Worm (Caenorhabditis elegans): ENCODE measurements around the gene ndub-5.

- TF ChIP-seq flt-1 (GFP tag; IDR thresholded peaks at IDR 0.05): no peak
- no peak for TF ChIP-seq ztf-29 (GFP tag; IDR thresholded peaks at IDR 0.05)
- no peak for TF ChIP-seq tab-1 (GFP tag; IDR thresholded peaks at IDR 0.05)
Measured at ce11 chrII:5665029-5665428, 26.1 kb downstream of the ndub-5 start, which contains the start of gene C25H3.15.

Measured in whole organism, midembryonic.